Fruit fly (Drosophila melanogaster): ENCODE measurements around the gene CG8028.

Gene CG8028

DNA sequence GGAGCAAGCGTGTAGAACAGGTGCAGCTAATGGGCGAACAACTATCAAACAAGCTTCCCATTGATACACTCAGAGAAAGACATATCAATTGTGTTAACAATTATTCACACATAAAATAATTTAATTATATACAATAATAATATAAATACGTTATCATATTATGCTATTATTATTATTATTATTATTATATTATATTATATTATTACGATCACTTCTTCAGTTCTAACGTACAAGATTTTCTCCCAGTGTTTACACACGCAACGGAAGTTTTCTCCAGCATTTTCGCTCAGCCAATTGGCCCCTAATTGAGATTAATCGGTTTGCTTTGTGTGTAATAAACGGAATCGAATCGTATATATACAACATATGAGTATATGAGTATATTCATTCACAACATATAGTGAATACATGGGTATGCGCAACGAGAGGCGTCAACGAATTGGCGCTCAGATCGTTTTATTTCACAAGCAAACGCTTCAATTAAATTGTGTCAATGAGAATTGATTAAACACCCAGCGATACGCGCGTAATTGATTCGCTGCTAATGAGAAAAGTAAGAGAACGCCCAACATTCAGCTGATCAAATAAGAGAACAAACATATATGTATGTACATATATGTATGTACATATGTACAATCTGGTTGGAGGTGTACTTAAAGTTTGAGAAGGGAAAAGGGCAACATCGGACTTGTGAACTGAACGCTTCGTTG is 37.1 kb upstream of the CG8028 start (continued):
- TF ChIP-seq Dad (GFP tag; optimal IDR thresholded peaks at IDR 0.05) (no peak), CG12744 (GFP tag; optimal IDR thresholded peaks at IDR 0.05) (no peak), CG1529 (GFP tag; optimal IDR thresholded peaks at IDR 0.05) (peak; percentile 36), Side (GFP tag; optimal IDR thresholded peaks at IDR 0.05) (no peak), grau (tag; optimal IDR thresholded peaks at IDR 0.05) (peak; percentile 79), Abd-B (GFP tag; optimal IDR thresholded peaks at IDR 0.05) (peak; percentile 20), emc (GFP tag; optimal IDR thresholded peaks at IDR 0.05) (no peak), CG8478 (optimal IDR thresholded peaks at IDR 0.05) (no peak), ranshi (GFP tag; IDR thresholded peaks at IDR 0.05) (peak; percentile 67), CG11504 (tag; optimal IDR thresholded peaks at IDR 0.05) (peak; percentile 74), Rx (GFP tag; IDR thresholded peaks at IDR 0.05) (no peak), kni (GFP tag; optimal IDR thresholded peaks at IDR 0.05) (no peak), gfzf (GFP tag; optimal IDR thresholded peaks at IDR 0.05) (no peak), CG8765 (GFP tag; IDR thresholded peaks at IDR 0.05) (no peak), CG11723 (GFP tag; optimal IDR thresholded peaks at IDR 0.05) (no peak), gro (GFP tag; optimal IDR thresholded peaks at IDR 0.05) (no peak), kah (GFP tag; optimal IDR thresholded peaks at IDR 0.05) (peak; percentile 38), tna (GFP tag; IDR thresholded peaks at IDR 0.05; ENCODE audit: partially characterized antibody) (no peak), hbn (GFP tag; IDR thresholded peaks at IDR 0.05; ENCODE audit: partially characterized antibody) (no peak), Dp (GFP tag; optimal IDR thresholded peaks at IDR 0.05) (no peak), Nf-YC (tag; optimal IDR thresholded peaks at IDR 0.05) (peak; percentile 41), CG1024 (GFP tag; IDR thresholded peaks at IDR 0.05) (no peak), mirr (GFP tag; optimal IDR thresholded peaks at IDR 0.05) (peak; percentile 30), chif (GFP tag; optimal IDR thresholded peaks at IDR 0.05) (no peak), CG12155 (GFP tag; optimal IDR thresholded peaks at IDR 0.05) (peak; percentile 51), CG6272 (GFP tag; IDR thresholded peaks at IDR 0.05) (no peak), Ets65A (GFP tag) (no peak), Hand (GFP tag; optimal IDR thresholded peaks at IDR 0.05) (peak; percentile 71), CG5953 (GFP tag; IDR thresholded peaks at IDR 0.05) (no peak), jing (GFP tag; optimal IDR thresholded peaks at IDR 0.05) (no peak), CG9437 (GFP tag; optimal IDR thresholded peaks at IDR 0.05) (peak; percentile 32), CG12659 (GFP tag; optimal IDR thresholded peaks at IDR 0.05) (peak; percentile 58), z (GFP tag; IDR thresholded peaks at IDR 0.05) (no peak), D19A (tag; optimal IDR thresholded peaks at IDR 0.05) (peak; percentile 64), ken (GFP tag; IDR thresholded peaks at IDR 0.05) (no peak), CG13775 (GFP tag; optimal IDR thresholded peaks at IDR 0.05) (peak; percentile 59), Fer1 (GFP tag; optimal IDR thresholded peaks at IDR 0.05) (peak; percentile 75), CG30403 (GFP tag; optimal IDR thresholded peaks at IDR 0.05) (peak; percentile 23), Scr (GFP tag; IDR thresholded peaks at IDR 0.05; ENCODE audit: partially characterized antibody) (no peak), HHEX (GFP tag; optimal IDR thresholded peaks at IDR 0.05) (peak; percentile 56), Dfd (GFP tag; optimal IDR thresholded peaks at IDR 0.05) (no peak), CG17568 (GFP tag; optimal IDR thresholded peaks at IDR 0.05) (no peak), CG10543 (GFP tag; optimal IDR thresholded peaks at IDR 0.05) (peak; percentile 34), Chrac-16 (GFP tag; optimal IDR thresholded peaks at IDR 0.05) (peak; percentile 10), BtbVII (GFP tag; optimal IDR thresholded peaks at IDR 0.05) (peak; percentile 54), CG9876 (GFP tag; optimal IDR thresholded peaks at IDR 0.05) (no peak), run (tag; optimal IDR thresholded peaks at IDR 0.05) (peak; percentile 39), CG10979 (tag; optimal IDR thresholded peaks at IDR 0.05) (peak; percentile 72), CG12236 (GFP tag; optimal IDR thresholded peaks at IDR 0.05) (no peak), CG10321 (GFP tag; IDR thresholded peaks at IDR 0.05) (no peak), Bteb2 (GFP tag; optimal IDR thresholded peaks at IDR 0.05) (no peak)
